Worm (Caenorhabditis elegans) whole organism, late embryonic: ENCODE measurements around the gene ZK896.5.

Experiments
- ahr-1 ChIP-seq: sonication (generic microtip); optimal IDR thresholded peaks from 2 replicates; lab custom pipeline; 2016; ENCODE audit warnings: missing genetic modification characterization, missing compliant biosample characterization
- ceh-24 ChIP-seq: sonication (generic microtip); optimal IDR thresholded peaks from 2 replicates; lab custom pipeline; 2016; ENCODE audit warnings: mild to moderate bottlenecking, missing genetic modification characterization, missing compliant biosample characterization
- dve-1 ChIP-seq: sonication (generic microtip); optimal IDR thresholded peaks from 2 replicates; lab custom pipeline; 2017; ENCODE audit warnings: antibody characterized with exemption, mild to moderate bottlenecking, missing genetic modification characterization, missing compliant biosample characterization
- lin-11 ChIP-seq: fragments of 200-800 bp; sonication (Bioruptor generic); optimal IDR thresholded peaks from 2 replicates; lab custom pipeline; 2018; ENCODE audit warnings: mild to moderate bottlenecking, missing genetic modification characterization, missing compliant biosample characterization
- nhr-11 ChIP-seq: fragments of 150-350 bp; optimal IDR thresholded peaks from 2 replicates; lab custom pipeline; 2014; ENCODE audit warnings: missing biosample characterization, missing genetic modification characterization
- pha-4 ChIP-seq: fragments of 150-350 bp; optimal IDR thresholded peaks from 2 replicates; lab custom pipeline; 2018; ENCODE audit warnings: missing biosample characterization, missing genetic modification reagents, missing genetic modification characterization
- pqm-1 ChIP-seq: sonication (generic microtip); optimal IDR thresholded peaks from 2 replicates; lab custom pipeline; 2016; ENCODE audit warnings: missing genetic modification characterization, missing compliant biosample characterization
- sdc-2 ChIP-seq: sonication (generic microtip); optimal IDR thresholded peaks from 2 replicates; lab custom pipeline; 2016; ENCODE audit warnings: missing genotype, missing genetic modification characterization, missing compliant biosample characterization
- ttx-3 ChIP-seq: sonication (generic microtip); optimal IDR thresholded peaks from 2 replicates; lab custom pipeline; 2016; ENCODE audit warnings: missing genetic modification reagents, missing genetic modification characterization, missing compliant biosample characterization

DNA sequence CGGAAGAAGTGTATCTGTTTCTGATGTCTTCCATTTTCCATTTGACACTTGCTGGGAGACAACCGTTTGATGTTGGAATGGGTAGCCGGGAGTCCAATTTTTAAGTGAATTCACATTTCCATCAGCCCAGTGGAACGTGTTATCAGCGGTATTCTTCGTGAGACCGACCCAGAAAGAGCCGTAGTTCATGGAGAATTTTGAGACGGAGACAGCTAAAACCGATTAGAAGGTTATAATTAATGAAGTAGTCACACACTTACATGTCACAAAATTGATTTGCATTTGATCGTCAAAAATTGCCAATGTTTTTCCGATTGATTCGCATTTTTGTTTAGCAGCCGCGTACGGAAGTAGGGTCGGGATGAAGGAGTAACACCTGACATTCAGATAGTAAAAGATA, 10.1 kb downstream of the ZK896.5 start:
- TF ChIP-seq ahr-1 (tag; lab: Kevin White, UChicago) = no peak
- no peak for TF ChIP-seq sdc-2 (tag; lab: Kevin White, UChicago)
- no peak for TF ChIP-seq dve-1 (tag; lab: Kevin White, UChicago)
- TF ChIP-seq ttx-3 = no peak
- no peak for TF ChIP-seq nhr-11 (tag; lab: Kevin White, UChicago)
- no peak for TF ChIP-seq ceh-24
- TF ChIP-seq pqm-1 (tag; lab: Kevin White, UChicago) = no peak
- no peak for TF ChIP-seq lin-11 (tag; lab: Kevin White, UChicago)
- no peak for TF ChIP-seq pha-4 (tag; lab: Kevin White, UChicago)
